Worm (Caenorhabditis elegans): ENCODE results near the gene K08F4.3.
A peak's percentile ranks its signal among the peaks of the same experiment; 100 is the strongest.

The K08F4.3 gene

DNA sequence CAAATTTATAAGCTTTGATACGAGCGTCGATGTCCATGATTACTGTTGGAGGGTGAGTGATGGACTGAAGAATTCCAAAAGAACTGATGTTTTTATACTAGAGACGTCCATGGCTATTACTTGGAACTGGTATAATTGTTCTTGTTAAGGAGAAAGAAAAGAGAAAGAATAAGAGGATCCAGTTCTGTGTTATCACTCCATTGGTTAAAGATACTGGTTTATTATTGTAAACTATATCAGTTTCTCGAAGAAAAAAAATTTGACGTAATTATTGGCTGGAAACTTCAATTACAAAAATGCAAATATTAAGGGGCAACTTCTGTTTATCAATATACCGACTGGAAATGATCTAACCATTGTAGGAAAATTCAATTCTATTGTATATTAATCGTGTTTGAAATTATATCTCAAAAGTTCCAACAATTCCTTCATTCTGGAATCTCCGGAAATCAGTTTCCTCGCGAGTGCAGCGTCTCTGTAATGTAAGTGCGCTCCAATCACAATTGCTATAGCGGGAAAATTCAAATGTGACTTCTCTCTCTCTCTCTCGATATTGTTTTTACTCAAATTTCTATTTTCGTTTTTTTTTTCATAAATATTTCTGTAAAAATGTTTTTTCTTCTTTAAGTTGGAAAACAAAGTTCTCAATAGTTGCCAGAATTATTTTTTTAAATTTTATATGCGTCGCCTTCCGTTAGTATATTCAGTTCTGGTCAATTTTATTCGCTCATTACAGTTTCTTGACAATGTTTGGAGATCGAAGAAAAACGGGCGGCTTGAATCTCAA, 43.5 kb upstream of the K08F4.3 start, which contains the start of the genes col-2 and ndc-80:
Gene col-2, minus strand, starts transcription at position 51 of the 787 bp plus-strand sequence.
Gene ndc-80, plus strand, starts transcription at position 737 of the 787 bp plus-strand sequence.
- peak; percentile 4 for TF ChIP-seq skn-1 (tag; optimal IDR thresholded peaks at IDR 0.05)
- no peak for TF ChIP-seq sea-2 (GFP tag; optimal IDR thresholded peaks at IDR 0.05)
- TF ChIP-seq lin-39 (tag; optimal IDR thresholded peaks at IDR 0.05) = peak; percentile 70
- peak; percentile 84 for TF ChIP-seq nfya-1 (tag; optimal IDR thresholded peaks at IDR 0.05; ENCODE audit: insufficient read depth)
- TF ChIP-seq fkh-10 (GFP tag; optimal IDR thresholded peaks at IDR 0.05) = peak; percentile 23
- TF ChIP-seq nhr-25 (tag; optimal IDR thresholded peaks at IDR 0.05) = peak; percentile 70
- TF ChIP-seq nhr-23 (tag; optimal IDR thresholded peaks at IDR 0.05) = peak; percentile 54
- no peak for TF ChIP-seq aly-2 (tag; optimal IDR thresholded peaks at IDR 0.05)
- TF ChIP-seq R02D3.7 (tag; optimal IDR thresholded peaks at IDR 0.05) = peak; percentile 71
- peak; percentile 74 for TF ChIP-seq nhr-43 (tag; optimal IDR thresholded peaks at IDR 0.05; ENCODE audit: poor library complexity, severe bottlenecking)
- TF ChIP-seq egl-27 (tag; optimal IDR thresholded peaks at IDR 0.05) = no peak
- peak; percentile 93 for TF ChIP-seq lin-15B (tag; optimal IDR thresholded peaks at IDR 0.05)
- peak; percentile 17 for TF ChIP-seq pqm-1 (tag; optimal IDR thresholded peaks at IDR 0.05)
- no peak for TF ChIP-seq ceh-9 (tag; optimal IDR thresholded peaks at IDR 0.05)
- peak; percentile 36 for TF ChIP-seq snpc-4 (tag; optimal IDR thresholded peaks at IDR 0.05)
- peak; percentile 10 for TF ChIP-seq jun-1 (tag; optimal IDR thresholded peaks at IDR 0.05)

DNA sequence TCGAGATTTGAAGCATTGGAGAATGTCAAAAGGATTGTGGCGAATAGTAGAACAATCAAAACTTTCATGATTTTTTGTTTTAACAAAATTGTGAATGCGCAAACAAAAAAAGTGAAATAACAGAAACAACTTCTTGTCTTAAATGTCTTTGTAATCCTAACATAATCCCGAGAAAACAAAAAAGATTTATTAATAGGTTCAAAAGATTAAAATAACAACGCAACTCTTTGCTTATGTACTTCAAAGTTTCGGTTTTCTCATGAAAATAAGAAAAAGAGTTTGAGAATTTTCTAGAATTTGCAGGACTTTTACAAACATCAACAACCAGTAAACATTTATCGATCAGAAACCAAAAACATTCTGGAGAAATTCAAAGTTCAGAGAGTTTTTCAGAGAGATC, 39.3 kb upstream of the K08F4.3 start, which contains the start of gene ttr-39:
Gene ttr-39, minus strand, starts transcription at position 101 of the 400 bp plus-strand sequence.
- no peak for TF ChIP-seq daf-12 (tag; optimal IDR thresholded peaks at IDR 0.05)
- TF ChIP-seq ceh-28 (tag; optimal IDR thresholded peaks at IDR 0.05) = no peak
- TF ChIP-seq hmg-11 (tag; optimal IDR thresholded peaks at IDR 0.05) = no peak
- no peak for TF ChIP-seq fkh-10 (GFP tag; optimal IDR thresholded peaks at IDR 0.05)
- TF ChIP-seq nhr-23 (tag; optimal IDR thresholded peaks at IDR 0.05) = no peak
- TF ChIP-seq nhr-237 (tag; optimal IDR thresholded peaks at IDR 0.05) = no peak
- no peak for TF ChIP-seq mml-1 (tag; optimal IDR thresholded peaks at IDR 0.05)
- TF ChIP-seq nfya-1 (tag; optimal IDR thresholded peaks at IDR 0.05; ENCODE audit: insufficient read depth) = no peak
- TF ChIP-seq unc-39 (tag; optimal IDR thresholded peaks at IDR 0.05) = no peak
- TF ChIP-seq R02D3.7 (tag; optimal IDR thresholded peaks at IDR 0.05) = no peak
- TF ChIP-seq elt-2 (tag; optimal IDR thresholded peaks at IDR 0.05) = no peak
- TF ChIP-seq fos-1 (tag; optimal IDR thresholded peaks at IDR 0.05) = no peak
- TF ChIP-seq ama-1 (optimal IDR thresholded peaks at IDR 0.05) = no peak
- no peak for TF ChIP-seq egl-5 (tag; optimal IDR thresholded peaks at IDR 0.05)
- TF ChIP-seq elt-1 (tag; optimal IDR thresholded peaks at IDR 0.05) = no peak
- no peak for TF ChIP-seq pqm-1 (tag; optimal IDR thresholded peaks at IDR 0.05)
- no peak for TF ChIP-seq unc-62 (GFP tag; optimal IDR thresholded peaks at IDR 0.05)
- no peak for TF ChIP-seq lsy-12 (tag; optimal IDR thresholded peaks at IDR 0.05)
- TF ChIP-seq eor-1 (tag; optimal IDR thresholded peaks at IDR 0.05) = no peak
- no peak for TF ChIP-seq ztf-4 (tag; optimal IDR thresholded peaks at IDR 0.05)

DNA sequence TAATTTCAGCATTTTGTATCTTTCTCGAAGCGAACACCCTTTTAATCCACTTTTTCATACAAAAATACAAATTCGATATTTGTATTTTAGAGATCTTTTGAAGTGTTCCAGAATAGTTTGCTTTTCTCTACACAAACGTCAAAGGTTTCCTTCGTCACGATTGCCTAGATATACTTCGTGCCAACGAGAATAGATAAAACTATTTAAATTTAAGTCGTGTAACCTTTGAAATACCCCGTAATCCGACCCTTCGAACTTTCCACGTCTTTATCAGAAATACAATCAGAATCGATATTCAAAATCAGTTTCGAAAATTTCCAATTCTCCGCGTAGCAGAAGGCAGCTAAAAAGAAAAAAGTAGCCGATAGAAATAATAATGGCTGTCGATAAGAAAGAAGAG, 38.7 kb upstream of the K08F4.3 start, which contains the start of gene ttbk-5:
Gene ttbk-5, plus strand, starts transcription at position 301 of the 400 bp plus-strand sequence.
- TF ChIP-seq nhr-12 (tag; optimal IDR thresholded peaks at IDR 0.05) (no peak), nhr-11 (tag; optimal IDR thresholded peaks at IDR 0.05) (no peak), tbx-2 (tag; optimal IDR thresholded peaks at IDR 0.05) (no peak), snpc-4 (tag; optimal IDR thresholded peaks at IDR 0.05) (no peak), aly-2 (tag; optimal IDR thresholded peaks at IDR 0.05) (no peak), unc-62 (GFP tag; optimal IDR thresholded peaks at IDR 0.05) (no peak), nhr-23 (tag; optimal IDR thresholded peaks at IDR 0.05) (no peak), nhr-76 (tag; optimal IDR thresholded peaks at IDR 0.05) (no peak), unc-39 (tag; optimal IDR thresholded peaks at IDR 0.05) (no peak), fos-1 (tag; optimal IDR thresholded peaks at IDR 0.05) (no peak), elt-3 (tag; optimal IDR thresholded peaks at IDR 0.05) (no peak), nhr-67 (tag; optimal IDR thresholded peaks at IDR 0.05) (no peak), ceh-82 (tag; optimal IDR thresholded peaks at IDR 0.05) (no peak), pha-4 (tag; optimal IDR thresholded peaks at IDR 0.05) (no peak), zag-1 (tag; optimal IDR thresholded peaks at IDR 0.05) (no peak), lin-15B (tag; optimal IDR thresholded peaks at IDR 0.05) (no peak)
